Fruit fly (Drosophila melanogaster) whole organism, adult: ENCODE measurements around the gene Hrb98DE.

Source experiments
- CG14711 ChIP-seq: fragments of 200-800 bp; sonication (Bioruptor generic); optimal IDR thresholded peaks from 2 replicates; lab custom pipeline; 2018; ENCODE audit warnings: missing biosample characterization, mild to moderate bottlenecking, missing genetic modification characterization, moderate library complexity
- CG1620 ChIP-seq: fragments of 200-800 bp; sonication (Bioruptor generic); optimal IDR thresholded peaks from 2 replicates; lab custom pipeline; 2016; ENCODE audit warnings: missing biosample characterization, missing genetic modification characterization
- CG5204 ChIP-seq: fragments of 200-800 bp; sonication (Bioruptor generic); optimal IDR thresholded peaks from 2 replicates; lab custom pipeline; 2016; ENCODE audit warnings: missing biosample characterization, missing genetic modification characterization
- CG7101 ChIP-seq: fragments of 200-800 bp; sonication (Bioruptor generic); optimal IDR thresholded peaks from 2 replicates; lab custom pipeline; 2018; ENCODE audit warnings: missing biosample characterization, mild to moderate bottlenecking, missing genetic modification characterization, moderate library complexity
- Clk ChIP-seq: fragments of 200-800 bp; sonication (Bioruptor generic); optimal IDR thresholded peaks from 2 replicates; lab custom pipeline; 2017; ENCODE audit warnings: missing biosample characterization, missing genetic modification characterization
- Crg-1 ChIP-seq: fragments of 200-800 bp; sonication (Bioruptor generic); optimal IDR thresholded peaks from 2 replicates; lab custom pipeline; 2016; ENCODE audit warnings: missing biosample characterization, missing genetic modification characterization
- Mnt ChIP-seq: fragments of 200-800 bp; sonication (Bioruptor generic); optimal IDR thresholded peaks from 2 replicates; lab custom pipeline; 2016; ENCODE audit warnings: missing biosample characterization, mild to moderate bottlenecking, missing genetic modification characterization
- bab1 ChIP-seq: fragments of 200-800 bp; sonication (Bioruptor generic); optimal IDR thresholded peaks from 3 replicates; lab custom pipeline; 2019; ENCODE audit warnings: missing biosample characterization, mild to moderate bottlenecking, missing genetic modification characterization, moderate library complexity
- kay ChIP-seq: fragments of 200-800 bp; sonication (Bioruptor generic); peaks from one replicate; lab custom pipeline; 2016; ENCODE audit warnings: missing biosample characterization, missing genetic modification characterization, borderline replicate concordance
- ovo ChIP-seq: fragments of 200-800 bp; sonication (Bioruptor generic); optimal IDR thresholded peaks from 2 replicates; lab custom pipeline; 2016; ENCODE audit warnings: missing biosample characterization, missing genetic modification characterization
- tj ChIP-seq: fragments of 200-800 bp; sonication (Bioruptor generic); optimal IDR thresholded peaks from 3 replicates; lab custom pipeline; 2017; ENCODE audit warnings: missing biosample characterization, mild to moderate bottlenecking, missing genetic modification characterization, moderate library complexity
- toe ChIP-seq: fragments of 200-800 bp; sonication (Bioruptor generic); optimal IDR thresholded peaks from 2 replicates; lab custom pipeline; 2016; ENCODE audit warnings: missing biosample characterization, missing genetic modification characterization

dm6 chr3R:28630092-28630491 lies 30.5 kb downstream of the Hrb98DE start:
- TF ChIP-seq bab1 (GFP tag; lab: Kevin White, UChicago) (no peak), CG7101 (tag; lab: Kevin White, UChicago) (no peak), CG1620 (GFP tag; lab: Kevin White, UChicago) (no peak), CG14711 (tag; lab: Kevin White, UChicago) (no peak), Mnt (GFP tag; lab: Kevin White, UChicago) (no peak), tj (GFP tag; lab: Kevin White, UChicago) (no peak), CG5204 (GFP tag; lab: Kevin White, UChicago) (no peak), toe (GFP tag; lab: Kevin White, UChicago) (no peak), kay (GFP tag; lab: Kevin White, UChicago) (no peak), Clk (GFP tag; lab: Kevin White, UChicago) (no peak), Crg-1 (GFP tag; lab: Kevin White, UChicago) (no peak), ovo (no peak)
